Fruit fly (Drosophila melanogaster) ovary, adult (tissue): ENCODE data around the gene CG8993.

Experiments used
- CG17801 ChIP-seq: fragments of 200-800 bp; optimal IDR thresholded peaks from 2 replicates; lab custom pipeline; 2019; ENCODE audit warnings: missing biosample characterization, mild to moderate bottlenecking, missing genetic modification characterization, moderate library complexity; ENCODE audit not compliant: partially characterized antibody

CG8993 gene

dm6 chr3L:2390889-2391288 is 18.9 kb downstream of the CG8993 start, which contains the start of the genes CG32298 and CG32299:
TSS of gene CG32298 (minus strand) at chr3L:2390989.
TSS of gene CG32299 (minus strand) at chr3L:2390989.
- TF ChIP-seq CG17801 (GFP tag; lab: Kevin White, UChicago): no peak

- no peak for TF ChIP-seq CG17801 (GFP tag; lab: Kevin White, UChicago)
These were observed 20.9 kb downstream of the CG8993 start for dm6 chr3L:2392745-2393435.

dm6 chr3L:2397571-2398187 is 25.7 kb downstream of the CG8993 start:
- no peak for TF ChIP-seq CG17801 (GFP tag; lab: Kevin White, UChicago)

- TF ChIP-seq CG17801 (GFP tag; lab: Kevin White, UChicago): no peak
These were observed 26.6 kb downstream of the CG8993 start for dm6 chr3L:2398636-2399035.

dm6 chr3L:2399788-2400187 is 27.8 kb downstream of the CG8993 start:
- TF ChIP-seq CG17801 (GFP tag; lab: Kevin White, UChicago): no peak

dm6 chr3L:2400227-2400840 is 28.3 kb downstream of the CG8993 start:
- TF ChIP-seq CG17801 (GFP tag; lab: Kevin White, UChicago): no peak

- no peak for TF ChIP-seq CG17801 (GFP tag; lab: Kevin White, UChicago)
These were observed 30.2 kb downstream of the CG8993 start for dm6 chr3L:2402206-2402605.

dm6 chr3L:2407271-2407670 is 35.3 kb downstream of the CG8993 start:
- no peak for TF ChIP-seq CG17801 (GFP tag; lab: Kevin White, UChicago)

dm6 chr3L:2407945-2408344 is 35.9 kb downstream of the CG8993 start:
- no peak for TF ChIP-seq CG17801 (GFP tag; lab: Kevin White, UChicago)

- no peak for TF ChIP-seq CG17801 (GFP tag; lab: Kevin White, UChicago)
These were observed 37.3 kb downstream of the CG8993 start for dm6 chr3L:2409289-2409688.

dm6 chr3L:2410869-2411268 is 38.9 kb downstream of the CG8993 start:
- TF ChIP-seq CG17801 (GFP tag; lab: Kevin White, UChicago): no peak

- TF ChIP-seq CG17801 (GFP tag; lab: Kevin White, UChicago): no peak
These were observed 39.6 kb downstream of the CG8993 start for dm6 chr3L:2411564-2412080.

- TF ChIP-seq CG17801 (GFP tag; lab: Kevin White, UChicago): no peak
These were observed 42.9 kb downstream of the CG8993 start for dm6 chr3L:2414876-2415275.

- TF ChIP-seq CG17801 (GFP tag; lab: Kevin White, UChicago): peak; percentile 95
These were observed 45.5 kb downstream of the CG8993 start for dm6 chr3L:2417399-2418040.

dm6 chr3L:2418769-2419168 is 46.8 kb downstream of the CG8993 start:
- peak; percentile 87 for TF ChIP-seq CG17801 (GFP tag; lab: Kevin White, UChicago)
